Worm (Caenorhabditis elegans) whole organism, dauer: ENCODE data around the gene srj-23.

Source experiments
- unc-62 ChIP-seq: sonication (generic microtip); optimal IDR thresholded peaks from 2 replicates; lab custom pipeline; 2017; ENCODE audit warnings: missing biosample characterization, missing genetic modification reagents, missing genetic modification characterization

Gene srj-23

ce11 chrV:1451334-1451733 lies at the start of gene srj-23:
TSS of gene srj-23 (plus strand) at chrV:1451634.
- TF ChIP-seq unc-62 = no peak

DNA sequence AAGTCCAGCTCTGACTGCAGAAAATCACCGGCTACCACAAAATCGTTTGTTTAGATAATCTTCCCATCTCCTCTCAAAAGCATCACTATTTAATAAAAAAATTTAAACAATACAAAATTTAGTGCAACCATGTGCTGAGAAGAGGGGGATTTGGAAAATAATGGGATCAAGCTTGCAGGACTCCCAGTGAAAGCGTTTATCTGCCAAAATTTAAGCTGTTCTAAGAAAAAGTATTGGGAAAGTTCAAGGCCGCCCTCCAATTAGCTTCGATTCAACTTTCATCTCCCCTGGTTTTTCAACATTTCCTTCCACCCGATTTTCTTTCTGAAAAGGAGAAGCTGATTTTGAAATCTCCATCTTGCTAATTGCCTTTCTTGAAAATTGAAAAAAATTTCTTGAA lies 43.3 kb upstream of the srj-23 start:
- no peak for TF ChIP-seq unc-62

- no peak for TF ChIP-seq unc-62
Measured at ce11 chrV:1410727-1411126, 40.7 kb upstream of the srj-23 start.

ce11 chrV:1411459-1411858 lies 40.0 kb upstream of the srj-23 start, which contains the start of gene snt-5:
TSS of gene snt-5 (minus strand) at chrV:1411559.
- TF ChIP-seq unc-62 = no peak

- no peak for TF ChIP-seq unc-62
Measured at ce11 chrV:1414615-1415433, 36.6 kb upstream of the srj-23 start.

DNA sequence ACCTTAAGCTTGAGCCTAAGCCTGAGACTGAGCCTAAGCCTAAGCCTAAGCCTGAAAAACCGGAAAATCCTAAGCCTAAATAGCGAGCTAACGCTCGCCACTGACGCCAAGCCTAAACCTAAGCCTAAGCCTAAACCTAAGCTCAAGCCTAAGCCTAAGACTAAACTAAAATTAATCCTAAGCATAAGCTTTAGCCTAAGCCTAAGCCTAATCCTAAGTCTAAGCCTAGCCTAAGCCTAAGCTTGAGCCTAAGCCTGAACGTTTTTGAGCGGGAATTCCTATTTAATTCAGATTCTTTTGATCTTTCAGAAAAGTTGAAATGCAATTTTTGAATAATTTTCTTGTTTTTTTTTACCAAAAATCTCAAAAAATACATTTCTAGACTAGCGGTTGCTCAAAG lies 35.3 kb upstream of the srj-23 start:
- TF ChIP-seq unc-62 = no peak

- no peak for TF ChIP-seq unc-62
Measured at ce11 chrV:1422269-1422668, 29.2 kb upstream of the srj-23 start.

DNA sequence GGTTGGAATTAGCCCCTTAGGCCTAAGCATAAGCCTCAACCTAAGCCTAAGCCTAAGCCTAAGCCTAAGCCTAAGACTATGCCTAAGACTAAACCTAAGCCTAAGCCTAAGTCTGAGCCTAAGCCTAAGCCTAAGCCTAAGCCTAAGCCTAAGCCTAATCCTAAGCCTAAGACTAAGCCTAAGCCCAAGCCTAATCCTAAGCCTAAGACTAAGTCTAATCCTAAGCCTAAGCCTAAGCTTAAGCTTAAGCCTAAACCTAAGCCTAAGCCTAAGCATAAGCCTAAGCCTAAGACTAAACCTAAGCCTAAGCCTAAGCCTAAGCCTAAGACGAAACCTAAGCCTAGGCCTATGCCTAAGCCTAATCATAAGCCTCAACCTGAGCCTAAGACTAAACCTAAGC lies 28.1 kb upstream of the srj-23 start:
- TF ChIP-seq unc-62 = no peak

ce11 chrV:1425595-1425994 lies 25.8 kb upstream of the srj-23 start, which contains the start of gene R12A1.3:
TSS of gene R12A1.3 (minus strand) at chrV:1425794.
- no peak for TF ChIP-seq unc-62

DNA sequence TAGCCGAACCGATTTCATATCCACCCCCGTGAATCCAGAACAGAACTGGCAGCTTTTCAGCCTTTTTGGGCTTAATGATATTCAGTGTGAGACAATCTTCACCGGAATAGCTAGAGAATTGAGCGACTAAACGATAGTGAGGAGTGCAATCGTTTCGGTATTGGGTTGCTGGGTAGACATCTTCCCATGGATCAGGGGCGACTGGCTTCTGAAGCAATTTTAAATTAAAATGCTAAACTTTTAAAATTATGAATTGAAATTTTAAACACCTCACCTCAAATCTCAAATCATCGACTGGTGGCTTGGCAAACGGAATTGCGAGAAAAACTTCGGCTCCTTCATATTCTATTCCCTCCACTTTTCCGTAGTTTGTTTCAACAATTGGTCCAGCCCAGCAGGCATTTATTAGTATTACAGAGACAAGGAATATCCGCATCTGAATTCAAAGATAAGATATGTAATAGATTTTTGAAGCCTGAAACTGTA lies 19.7 kb upstream of the srj-23 start, which contains the start of gene ges-1:
Gene ges-1, minus strand, starts transcription at position 436 of the 486 bp plus-strand sequence.
- no peak for TF ChIP-seq unc-62

ce11 chrV:1432500-1433418 lies 18.7 kb upstream of the srj-23 start:
- no peak for TF ChIP-seq unc-62

DNA sequence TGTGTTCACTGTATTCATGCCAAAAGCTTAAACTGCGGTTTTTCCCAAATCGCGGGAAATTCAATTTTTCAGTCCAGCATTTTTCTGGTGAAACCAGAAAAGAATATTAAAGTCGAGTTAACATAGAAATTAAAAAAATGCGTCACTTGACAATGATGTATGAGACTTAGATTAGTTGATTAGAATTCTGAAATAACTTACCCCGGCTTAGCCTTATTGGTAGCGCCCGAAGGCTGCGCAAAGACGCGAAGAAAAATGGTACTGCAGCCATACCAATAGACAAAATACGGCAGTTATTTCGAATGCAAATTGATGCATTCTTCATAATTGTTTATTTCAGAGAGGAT lies 18.0 kb upstream of the srj-23 start:
- TF ChIP-seq unc-62 = no peak

DNA sequence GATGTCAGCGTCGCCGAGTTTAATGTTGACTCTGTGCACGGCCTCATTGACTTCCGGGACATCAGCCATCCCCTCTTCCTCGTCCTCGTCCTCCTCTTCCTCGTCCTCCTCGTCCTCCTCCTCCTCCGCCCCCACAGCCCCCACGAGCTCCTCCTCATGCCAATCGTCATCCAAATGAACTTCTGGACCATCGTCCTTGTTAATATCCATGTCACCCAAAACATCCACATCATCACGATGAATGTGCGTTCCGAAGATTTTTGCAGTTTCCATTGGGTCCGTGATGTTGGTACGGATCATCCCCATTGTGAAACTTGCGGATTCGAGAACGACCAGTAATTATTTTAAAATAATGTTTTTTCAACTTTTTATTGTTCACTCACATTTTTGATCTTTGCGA lies 17.0 kb upstream of the srj-23 start:
- no peak for TF ChIP-seq unc-62

DNA sequence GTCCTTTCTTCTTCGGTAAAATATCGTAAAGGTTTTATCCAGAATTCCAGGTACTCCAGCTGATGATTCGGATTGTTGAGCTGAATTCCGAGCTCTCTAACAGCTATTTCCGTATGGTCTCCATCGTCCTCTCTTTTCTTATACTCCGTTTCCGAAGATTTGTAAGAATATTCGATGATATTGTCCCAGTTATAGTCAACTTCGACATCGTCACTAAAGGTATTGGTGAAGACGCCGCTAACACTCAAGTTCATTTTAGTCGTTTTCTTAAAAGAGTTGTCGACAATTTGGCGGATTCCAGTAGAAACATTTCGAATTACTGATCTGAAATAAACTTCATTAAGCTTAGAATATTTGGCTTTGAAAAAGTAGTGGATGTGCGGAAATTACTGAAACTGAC lies 16.3 kb upstream of the srj-23 start:
- no peak for TF ChIP-seq unc-62

- TF ChIP-seq unc-62 = no peak
Measured at ce11 chrV:1438205-1438604, 13.2 kb upstream of the srj-23 start.

- no peak for TF ChIP-seq unc-62
Measured at ce11 chrV:1438832-1439231, 12.6 kb upstream of the srj-23 start, which contains the start of gene R09B5.11. TSS of gene R09B5.11 (plus strand) at chrV:1439205.

DNA sequence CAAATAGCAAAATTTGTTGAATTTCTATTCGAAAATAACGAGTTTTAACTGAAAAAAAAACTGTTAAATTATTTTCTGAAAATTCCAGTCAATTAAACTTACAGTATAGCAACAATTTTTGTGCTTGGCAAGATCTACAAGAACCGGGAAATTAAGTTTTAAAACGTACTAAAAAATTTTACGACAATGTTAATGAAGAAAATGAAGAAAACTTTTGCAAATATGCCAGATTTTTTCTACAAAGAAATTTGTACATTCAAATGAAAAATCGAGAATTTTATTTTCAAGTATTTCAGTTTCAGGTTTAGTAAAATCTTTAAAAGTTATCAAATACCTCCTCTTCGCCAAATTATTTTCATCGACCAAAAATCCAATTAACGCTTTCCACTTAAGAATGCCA lies 9.4 kb upstream of the srj-23 start, which contains the start of gene cnc-11:
Gene cnc-11, plus strand, starts transcription at position 301 of the 400 bp plus-strand sequence.
- TF ChIP-seq unc-62 = no peak
